Worm (Caenorhabditis elegans) whole organism, L3 larva: ENCODE measurements around the gene B0524.3.

Experiments
- R02D3.7 ChIP-seq: fragments of 150-350 bp; optimal IDR thresholded peaks from 2 replicates; lab custom pipeline; 2014; ENCODE audit warnings: missing biosample characterization, missing genetic modification characterization
- ZK546.5 ChIP-seq: sonication (generic microtip); optimal IDR thresholded peaks from 2 replicates; lab custom pipeline; 2017; ENCODE audit warnings: missing biosample characterization, missing genetic modification characterization
- aly-2 ChIP-seq: fragments of 150-350 bp; optimal IDR thresholded peaks from 2 replicates; lab custom pipeline; 2014; ENCODE audit warnings: missing biosample characterization, missing genetic modification characterization
- ama-1 ChIP-seq: fragments of 150-350 bp; optimal IDR thresholded peaks from 2 replicates; lab custom pipeline; 2018
- ceh-16 ChIP-seq: sonication (generic microtip); optimal IDR thresholded peaks from 2 replicates; lab custom pipeline; 2017; ENCODE audit warnings: missing biosample characterization, missing genetic modification characterization
- ceh-28 ChIP-seq: fragments of 150-350 bp; optimal IDR thresholded peaks from 2 replicates; lab custom pipeline; 2014; ENCODE audit warnings: missing biosample characterization, missing genetic modification reagents, missing genetic modification characterization
- ceh-82 ChIP-seq: fragments of 150-350 bp; optimal IDR thresholded peaks from 2 replicates; lab custom pipeline; 2014; ENCODE audit warnings: missing biosample characterization, missing genetic modification characterization
- ceh-9 ChIP-seq: sonication (generic microtip); optimal IDR thresholded peaks from 2 replicates; lab custom pipeline; 2018; ENCODE audit warnings: missing biosample characterization, missing genetic modification characterization
- daf-12 ChIP-seq: fragments of 150-350 bp; optimal IDR thresholded peaks from 2 replicates; lab custom pipeline; 2014; ENCODE audit warnings: missing biosample characterization, missing genetic modification reagents, missing genetic modification characterization
- egl-27 ChIP-seq: sonication (generic microtip); optimal IDR thresholded peaks from 4 replicates; lab custom pipeline; 2017; ENCODE audit warnings: missing biosample characterization, missing genetic modification reagents, missing genetic modification characterization
- egl-5 ChIP-seq: fragments of 150-350 bp; optimal IDR thresholded peaks from 2 replicates; lab custom pipeline; 2017; ENCODE audit warnings: missing biosample characterization, missing genetic modification reagents, missing genetic modification characterization, inconsistent platforms
- elt-1 ChIP-seq: fragments of 150-350 bp; optimal IDR thresholded peaks from 2 replicates; lab custom pipeline; 2014; ENCODE audit warnings: missing biosample characterization, missing genetic modification characterization
- elt-2 ChIP-seq: sonication (generic microtip); optimal IDR thresholded peaks from 2 replicates; lab custom pipeline; 2016; ENCODE audit warnings: missing genetic modification reagents, mild to moderate bottlenecking, missing genetic modification characterization, missing compliant biosample characterization
- elt-3 ChIP-seq, 3 experiments: fragments of 150-350 bp in 1 of 3; sonication (generic microtip) in 2 of 3; optimal IDR thresholded peaks; 2 replicates in 2 of 3; 4 replicates in 1 of 3; lab custom pipeline; 2014 to 2017; ENCODE audit warnings: missing biosample characterization in 3 of 3, missing genetic modification characterization in 3 of 3
- eor-1 ChIP-seq, 2 experiments: fragments of 150-350 bp; optimal IDR thresholded peaks; 2 replicates each; lab custom pipeline; 2014 to 2018; ENCODE audit warnings: missing biosample characterization in 2 of 2, missing genetic modification characterization in 2 of 2
- fkh-10 ChIP-seq: sonication (generic microtip); optimal IDR thresholded peaks from 2 replicates; lab custom pipeline; 2017; ENCODE audit warnings: missing biosample characterization, missing genetic modification reagents, missing genetic modification characterization
- fkh-2 ChIP-seq: fragments of 150-350 bp; optimal IDR thresholded peaks from 2 replicates; lab custom pipeline; 2014; ENCODE audit warnings: missing biosample characterization, missing genetic modification reagents, missing genetic modification characterization
- fos-1 ChIP-seq: fragments of 150-350 bp; optimal IDR thresholded peaks from 2 replicates; lab custom pipeline; 2014; ENCODE audit warnings: missing biosample characterization, missing genetic modification characterization
- hmg-11 ChIP-seq: sonication (generic microtip); optimal IDR thresholded peaks from 2 replicates; lab custom pipeline; 2016; ENCODE audit warnings: missing genetic modification characterization, missing compliant biosample characterization
- jun-1 ChIP-seq: fragments of 150-350 bp; optimal IDR thresholded peaks from 2 replicates; lab custom pipeline; 2014; ENCODE audit warnings: missing biosample characterization, missing genetic modification reagents, missing genetic modification characterization
- lin-15B ChIP-seq: fragments of 150-350 bp; optimal IDR thresholded peaks from 2 replicates; lab custom pipeline; 2014; ENCODE audit warnings: missing biosample characterization, missing genetic modification characterization
- lin-39 ChIP-seq: fragments of 150-350 bp; optimal IDR thresholded peaks from 2 replicates; lab custom pipeline; 2018; ENCODE audit warnings: missing biosample characterization, missing genetic modification reagents, missing genetic modification characterization
- lsy-12 ChIP-seq: sonication (generic microtip); optimal IDR thresholded peaks from 2 replicates; lab custom pipeline; 2016; ENCODE audit warnings: mild to moderate bottlenecking, missing genetic modification characterization, missing compliant biosample characterization
- mdl-1 ChIP-seq: fragments of 150-350 bp; optimal IDR thresholded peaks from 2 replicates; lab custom pipeline; 2014; ENCODE audit warnings: missing biosample characterization, missing genetic modification characterization
- mml-1 ChIP-seq: fragments of 150-350 bp; sonication (generic microtip); optimal IDR thresholded peaks from 3 replicates; lab custom pipeline; 2014; ENCODE audit warnings: missing biosample characterization, missing genetic modification characterization
- nfya-1 ChIP-seq: sonication (generic microtip); optimal IDR thresholded peaks from 2 replicates; lab custom pipeline; 2017; ENCODE audit warnings: missing genetic modification characterization, mild to moderate bottlenecking, missing compliant biosample characterization, antibody characterized with exemption, moderate library complexity; ENCODE audit not compliant: insufficient read depth
- nhr-11 ChIP-seq: fragments of 150-350 bp; optimal IDR thresholded peaks from 2 replicates; lab custom pipeline; 2014; ENCODE audit warnings: missing biosample characterization, missing genetic modification characterization
- nhr-12 ChIP-seq: fragments of 150-350 bp; optimal IDR thresholded peaks from 2 replicates; lab custom pipeline; 2014; ENCODE audit warnings: missing biosample characterization, missing genetic modification characterization
- nhr-23 ChIP-seq: fragments of 150-350 bp; optimal IDR thresholded peaks from 2 replicates; lab custom pipeline; 2014; ENCODE audit warnings: missing biosample characterization, missing genetic modification reagents, missing genetic modification characterization
- nhr-237 ChIP-seq: fragments of 150-350 bp; optimal IDR thresholded peaks from 2 replicates; lab custom pipeline; 2014; ENCODE audit warnings: missing biosample characterization, missing genetic modification characterization
- nhr-25 ChIP-seq: sonication (generic microtip); optimal IDR thresholded peaks from 2 replicates; lab custom pipeline; 2017; ENCODE audit warnings: missing biosample characterization, missing genetic modification characterization
- nhr-28 ChIP-seq: fragments of 150-350 bp; optimal IDR thresholded peaks from 2 replicates; lab custom pipeline; 2014; ENCODE audit warnings: missing biosample characterization, missing genetic modification characterization
- nhr-43 ChIP-seq: sonication (generic microtip); optimal IDR thresholded peaks from 2 replicates; lab custom pipeline; 2016; ENCODE audit warnings: mild to moderate bottlenecking, missing genetic modification characterization, missing compliant biosample characterization; ENCODE audit not compliant: poor library complexity, severe bottlenecking
- nhr-67 ChIP-seq: fragments of 150-350 bp; optimal IDR thresholded peaks from 2 replicates; lab custom pipeline; 2014; ENCODE audit warnings: missing biosample characterization, missing genetic modification characterization
- nhr-76 ChIP-seq: fragments of 150-350 bp; sonication (generic microtip); optimal IDR thresholded peaks from 5 replicates; lab custom pipeline; 2014; ENCODE audit warnings: missing biosample characterization, missing genetic modification characterization
- nhr-77 ChIP-seq: fragments of 150-350 bp; optimal IDR thresholded peaks from 2 replicates; lab custom pipeline; 2014; ENCODE audit warnings: missing biosample characterization, missing genetic modification characterization
- pha-4 ChIP-seq: fragments of 150-350 bp; optimal IDR thresholded peaks from 2 replicates; lab custom pipeline; 2014; ENCODE audit warnings: missing biosample characterization, missing genetic modification reagents, missing genetic modification characterization
- pqm-1 ChIP-seq: fragments of 150-350 bp; optimal IDR thresholded peaks from 2 replicates; lab custom pipeline; 2017; ENCODE audit warnings: missing biosample characterization, missing genetic modification characterization, inconsistent platforms
- sea-2 ChIP-seq: fragments of 150-350 bp; sonication (generic microtip); optimal IDR thresholded peaks from 4 replicates; lab custom pipeline; 2014; ENCODE audit warnings: missing biosample characterization, missing genetic modification reagents, missing genetic modification characterization
- skn-1 ChIP-seq: fragments of 150-350 bp; optimal IDR thresholded peaks from 2 replicates; lab custom pipeline; 2014; ENCODE audit warnings: missing biosample characterization, missing genetic modification characterization
- snpc-4 ChIP-seq: fragments of 150-350 bp; optimal IDR thresholded peaks from 2 replicates; lab custom pipeline; 2014; ENCODE audit warnings: missing biosample characterization, missing genetic modification characterization
- tbx-2 ChIP-seq: sonication (generic microtip); optimal IDR thresholded peaks from 2 replicates; lab custom pipeline; 2016; ENCODE audit warnings: mild to moderate bottlenecking, missing genetic modification characterization, missing compliant biosample characterization
- unc-39 ChIP-seq: sonication (generic microtip); optimal IDR thresholded peaks from 4 replicates; lab custom pipeline; 2017; ENCODE audit warnings: missing biosample characterization, missing genetic modification characterization
- unc-62 ChIP-seq: fragments of 150-350 bp; sonication (generic microtip); optimal IDR thresholded peaks from 4 replicates; lab custom pipeline; 2014; ENCODE audit warnings: missing biosample characterization, missing genetic modification reagents, missing genetic modification characterization
- zag-1 ChIP-seq: fragments of 150-350 bp; optimal IDR thresholded peaks from 2 replicates; lab custom pipeline; 2014; ENCODE audit warnings: missing biosample characterization, missing genetic modification characterization
- ztf-11 ChIP-seq: fragments of 150-350 bp; optimal IDR thresholded peaks from 2 replicates; lab custom pipeline; 2014; ENCODE audit warnings: missing biosample characterization, missing genetic modification characterization
- ztf-4 ChIP-seq: fragments of 150-350 bp; optimal IDR thresholded peaks from 2 replicates; lab custom pipeline; 2014; ENCODE audit warnings: missing biosample characterization, missing genetic modification characterization

The B0524.3 gene

ce11 chrIII:1923419-1924318, 36.2 kb downstream of the B0524.3 start (continued):
- peak; percentile 89 for TF ChIP-seq pha-4
- TF ChIP-seq nhr-23 (tag; lab: Kevin White, UChicago), result peak; percentile 94

ce11 chrIII:1925048-1925537, 37.6 kb downstream of the B0524.3 start:
- TF ChIP-seq nhr-23 (tag; lab: Kevin White, UChicago) (peak; percentile 99), R02D3.7 (peak; percentile 80), fos-1 (tag; lab: Kevin White, UChicago) (peak; percentile 87), ama-1 (lab: Kevin White, UChicago) (peak; percentile 56), elt-2 (tag; lab: Kevin White, UChicago) (peak; percentile 97), nhr-25 (tag; lab: Kevin White, UChicago) (peak; percentile 99), nhr-12 (tag; lab: Kevin White, UChicago) (no peak), egl-27 (tag; lab: Kevin White, UChicago) (peak; percentile 98), nfya-1 (tag; lab: Kevin White, UChicago) (peak; percentile 96), aly-2 (peak; percentile 59), sea-2 (GFP tag; lab: Kevin White, UChicago) (peak; percentile 53), ceh-9 (no peak), nhr-43 (tag; lab: Kevin White, UChicago) (peak; percentile 99), lin-39 (tag; lab: Kevin White, UChicago) (peak; percentile 94), elt-1 (tag; lab: Kevin White, UChicago) (peak; percentile 89), pha-4 (peak; percentile 99), pqm-1 (tag; lab: Kevin White, UChicago) (peak; percentile 97), snpc-4 (tag; lab: Kevin White, UChicago) (peak; percentile 59), nhr-237 (tag; lab: Kevin White, UChicago) (no peak), ztf-11 (tag; lab: Kevin White, UChicago) (no peak), nhr-11 (tag; lab: Kevin White, UChicago) (peak; percentile 94), unc-62 (peak; percentile 99), mml-1 (tag; lab: Kevin White, UChicago) (no peak), nhr-77 (tag; lab: Kevin White, UChicago) (peak; percentile 80), nhr-67 (tag; lab: Kevin White, UChicago) (no peak), elt-3 (tag; optimal IDR thresholded peaks at IDR 0.05; lab: Kevin White, UChicago) (peak; percentile 29 to 87 (median 60)), ceh-16 (tag; lab: Kevin White, UChicago) (no peak), lsy-12 (tag; lab: Kevin White, UChicago) (peak; percentile 93), mdl-1 (tag; lab: Kevin White, UChicago) (peak; percentile 93), nhr-28 (tag; lab: Kevin White, UChicago) (peak; percentile 65), ZK546.5 (tag; lab: Kevin White, UChicago) (no peak), skn-1 (tag; lab: Kevin White, UChicago) (peak; percentile 96), fkh-10 (GFP tag; lab: Kevin White, UChicago) (peak; percentile 61), fkh-2 (tag; lab: Kevin White, UChicago) (peak; percentile 3), zag-1 (tag; lab: Kevin White, UChicago) (peak; percentile 89), ceh-82 (tag; lab: Kevin White, UChicago) (peak; percentile 92), egl-5 (tag; lab: Kevin White, UChicago) (peak; percentile 88), unc-39 (tag; lab: Kevin White, UChicago) (peak; percentile 70), eor-1 (tag; optimal IDR thresholded peaks at IDR 0.05; lab: Kevin White, UChicago) (peak in 1 of 2 experiments; percentile 25), nhr-76 (tag; lab: Kevin White, UChicago) (peak; percentile 55), tbx-2 (peak; percentile 96), hmg-11 (tag; lab: Kevin White, UChicago) (peak; percentile 96), jun-1 (peak; percentile 98), ztf-4 (tag; lab: Kevin White, UChicago) (peak; percentile 61), daf-12 (tag; lab: Kevin White, UChicago) (peak; percentile 75), ceh-28 (tag; lab: Kevin White, UChicago) (peak; percentile 92), lin-15B (tag; lab: Kevin White, UChicago) (peak; percentile 58)
- TF ChIP-seq, all 47 proteins: peak for 39
